Fruit fly (Drosophila melanogaster) whole organism: ENCODE results near the gene Srr.

Source experiments
- CG8478 ChIP-seq: fragments of >200 bp; optimal IDR thresholded peaks from 2 replicates; lab custom pipeline; 2018; ENCODE audit warnings: inconsistent platforms
- Dll ChIP-seq: fragments of >200 bp; optimal IDR thresholded peaks from 2 replicates; lab custom pipeline; 2017
- pan ChIP-seq: fragments of >200 bp; optimal IDR thresholded peaks from 2 replicates; lab custom pipeline; 2017
- psq ChIP-seq: fragments of >200 bp; optimal IDR thresholded peaks from 2 replicates; lab custom pipeline; 2017
- usp ChIP-seq: fragments of >200 bp; optimal IDR thresholded peaks from 2 replicates; lab custom pipeline; 2017; ENCODE audit warnings: missing biosample characterization, missing genetic modification characterization, mixed read lengths

- TF ChIP-seq Dll (lab: Kevin White, UChicago): no peak
- TF ChIP-seq usp (GFP tag; lab: Kevin White, UChicago): no peak
- TF ChIP-seq pan (lab: Kevin White, UChicago): no peak
- TF ChIP-seq psq: no peak
- no peak for TF ChIP-seq CG8478
These were observed 29.3 kb downstream of the Srr start, which contains the start of gene FER for dm6 chr3R:9394385-9395042.
